Fruit fly (Drosophila melanogaster): ENCODE results near the gene vig2.

vig2 gene

DNA sequence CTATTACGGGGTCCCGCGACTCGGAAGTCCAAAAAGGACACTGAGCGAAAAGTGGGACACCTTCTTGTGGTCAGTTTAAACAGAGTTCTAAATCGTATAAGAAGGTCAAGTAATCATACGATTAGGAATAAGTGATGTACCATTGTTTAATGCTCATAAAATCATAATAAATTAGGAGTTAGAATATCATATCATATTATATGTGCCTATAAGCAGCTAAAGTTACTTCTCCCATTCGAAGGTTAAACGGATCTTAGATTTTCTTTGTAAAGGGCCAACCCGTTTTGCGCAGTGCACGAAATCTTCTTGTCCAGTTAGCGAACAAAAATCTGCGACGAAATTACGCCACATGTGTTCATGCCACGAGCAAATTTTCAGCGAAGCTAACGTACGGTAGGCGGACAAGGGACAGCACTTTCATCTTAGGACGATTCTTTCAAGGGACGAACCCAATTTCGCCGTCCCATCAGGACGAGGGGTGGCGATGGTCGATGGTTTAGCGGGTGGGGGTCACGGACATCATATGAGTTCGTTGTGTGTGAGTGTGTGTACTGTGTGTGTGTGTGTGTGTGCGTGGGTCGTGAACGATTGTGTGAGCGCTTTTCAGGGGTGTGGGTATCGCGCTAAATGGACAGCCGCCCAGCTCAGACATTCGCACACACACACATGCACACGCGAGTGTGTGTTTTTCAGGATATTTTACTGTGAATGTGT is 45.2 kb downstream of the vig2 start (continued):
- no peak for TF ChIP-seq CG7987 (GFP tag; optimal IDR thresholded peaks at IDR 0.05)
- TF ChIP-seq sob (GFP tag; IDR thresholded peaks at IDR 0.05), result peak; percentile 25; the same call in 1 of the 2 replicates
- 0 out of 2 replicates have a peak, but pooled peaks have one; percentile 28 for TF ChIP-seq CG31224 (GFP tag; IDR thresholded peaks at IDR 0.05)
- peak; percentile 24 for TF ChIP-seq NfI (GFP tag; optimal IDR thresholded peaks at IDR 0.05)
- no peak for TF ChIP-seq repo (GFP tag; optimal IDR thresholded peaks at IDR 0.05)
- no peak for TF ChIP-seq CG8290 (GFP tag; optimal IDR thresholded peaks at IDR 0.05)
- TF ChIP-seq CG8290 (tag; optimal IDR thresholded peaks at IDR 0.05), result peak in 1 of 2 experiments; percentile 29
- TF ChIP-seq Hand (GFP tag; optimal IDR thresholded peaks at IDR 0.05), result peak; percentile 31
- peak; percentile 36 for TF ChIP-seq CG8388 (GFP tag; optimal IDR thresholded peaks at IDR 0.05)
- TF ChIP-seq CG32772 (GFP tag; IDR thresholded peaks at IDR 0.05), result 0 out of 2 replicates have a peak, but pooled peaks have one; percentile 34
- TF ChIP-seq HLH3B (GFP tag; IDR thresholded peaks at IDR 0.05), result no peak
- peak; percentile 21 for TF ChIP-seq CG4820 (GFP tag; optimal IDR thresholded peaks at IDR 0.05)
- peak; percentile 73 for TF ChIP-seq Meics (GFP tag; optimal IDR thresholded peaks at IDR 0.05)
- TF ChIP-seq gcm2 (GFP tag; optimal IDR thresholded peaks at IDR 0.05), result no peak
- peak; percentile 30 for TF ChIP-seq CG31365 (tag; optimal IDR thresholded peaks at IDR 0.05)
- peak; percentile 30 for TF ChIP-seq CG14710 (tag; optimal IDR thresholded peaks at IDR 0.05)
- TF ChIP-seq CG4404 (GFP tag; IDR thresholded peaks at IDR 0.05), result peak; percentile 21; the same call in 1 of the 2 replicates
- peak; percentile 0 for TF ChIP-seq tio (GFP tag; optimal IDR thresholded peaks at IDR 0.05)
- TF ChIP-seq CG11695 (GFP tag; IDR thresholded peaks at IDR 0.05), result 0 out of 3 replicates have a peak, but pooled peaks have one; percentile 39
- no peak for TF ChIP-seq CG2875 (GFP tag; optimal IDR thresholded peaks at IDR 0.05)
- no peak for TF ChIP-seq CG12071 (GFP tag; optimal IDR thresholded peaks at IDR 0.05)
- TF ChIP-seq prd (optimal IDR thresholded peaks at IDR 0.05), result no peak
- TF ChIP-seq prd (GFP tag; IDR thresholded peaks at IDR 0.05), result peak; percentile 51; the same call in 1 of the 3 replicates
- TF ChIP-seq CG13287 (GFP tag; IDR thresholded peaks at IDR 0.05; ENCODE audit: partially characterized antibody), result no peak
- peak; percentile 4 for TF ChIP-seq az2 (GFP tag; optimal IDR thresholded peaks at IDR 0.05)
- peak; percentile 42 for TF ChIP-seq CG3847 (GFP tag; IDR thresholded peaks at IDR 0.05)
- no peak for TF ChIP-seq ftz-f1 (GFP tag; optimal IDR thresholded peaks at IDR 0.05)
- TF ChIP-seq CG15514 (GFP tag; optimal IDR thresholded peaks at IDR 0.05), result peak; percentile 14
- peak; percentile 16 for TF ChIP-seq bab2 (GFP tag; optimal IDR thresholded peaks at IDR 0.05)
- peak; percentile 67 for TF ChIP-seq cg (GFP tag; optimal IDR thresholded peaks at IDR 0.05)
- peak; percentile 14 for TF ChIP-seq mam (GFP tag; optimal IDR thresholded peaks at IDR 0.05)
- TF ChIP-seq Xrp1 (GFP tag; IDR thresholded peaks at IDR 0.05), result peak; percentile 51; the same call in 1 of the 2 replicates
- peak; percentile 82 for TF ChIP-seq CG2678 (tag; optimal IDR thresholded peaks at IDR 0.05)
- no peak for TF ChIP-seq Awh (GFP tag; IDR thresholded peaks at IDR 0.05)
- TF ChIP-seq jumu (GFP tag; optimal IDR thresholded peaks at IDR 0.05), result peak; percentile 10
- no peak for TF ChIP-seq Rx (GFP tag; IDR thresholded peaks at IDR 0.05)
- TF ChIP-seq maf-S (GFP tag; optimal IDR thresholded peaks at IDR 0.05), result peak; percentile 8
- no peak for TF ChIP-seq C15 (GFP tag; IDR thresholded peaks at IDR 0.05)
- peak in 1 of 2 experiments; percentile 52 for TF ChIP-seq Hr51 (GFP tag; optimal IDR thresholded peaks at IDR 0.05)
- TF ChIP-seq Dbx (GFP tag; IDR thresholded peaks at IDR 0.05), result 0 out of 3 replicates have a peak, but pooled peaks have one; percentile 33
- 0 out of 2 replicates have a peak, but pooled peaks have one; percentile 28 for TF ChIP-seq Atf6 (GFP tag; IDR thresholded peaks at IDR 0.05)
- no peak for TF ChIP-seq sim (GFP tag; IDR thresholded peaks at IDR 0.05)
- TF ChIP-seq CG10431 (GFP tag; optimal IDR thresholded peaks at IDR 0.05), result no peak
- TF ChIP-seq CG6272 (GFP tag; IDR thresholded peaks at IDR 0.05), result 0 out of 2 replicates have a peak, but pooled peaks have one; percentile 18
- TF ChIP-seq CG17829 (tag; optimal IDR thresholded peaks at IDR 0.05), result peak; percentile 13
- TF ChIP-seq pfk (GFP tag; optimal IDR thresholded peaks at IDR 0.05), result no peak
- TF ChIP-seq nau (GFP tag; optimal IDR thresholded peaks at IDR 0.05), result peak; percentile 22
- TF ChIP-seq Xbp1 (GFP tag; optimal IDR thresholded peaks at IDR 0.05), result peak; percentile 42
- 0 out of 2 replicates have a peak, but pooled peaks have one; percentile 4 for TF ChIP-seq al (GFP tag; IDR thresholded peaks at IDR 0.05)
